Worm (Caenorhabditis elegans): ENCODE data around the gene srd-67.

ce11 chrIII:2294736-2295135 lies 49.1 kb upstream of the srd-67 start:
- TF ChIP-seq dpff-1 (tag; optimal IDR thresholded peaks at IDR 0.05) = no peak
- no peak for TF ChIP-seq him-1 (tag; optimal IDR thresholded peaks at IDR 0.05)
- no peak for TF ChIP-seq tbx-9 (tag; optimal IDR thresholded peaks at IDR 0.05; ENCODE audit: borderline replicate concordance)
- no peak for TF ChIP-seq mxl-1 (tag; optimal IDR thresholded peaks at IDR 0.05)
- no peak for TF ChIP-seq lin-35 (GFP tag; optimal IDR thresholded peaks at IDR 0.05)
- TF ChIP-seq hlh-26 (GFP tag; conservative IDR thresholded peaks at IDR 0.05) = no peak
- TF ChIP-seq efl-1 (GFP tag; optimal IDR thresholded peaks at IDR 0.05) = no peak
- no peak for TF ChIP-seq lsl-1 (GFP tag; optimal IDR thresholded peaks at IDR 0.05)
- no peak for TF ChIP-seq snpc-1.3 (tag; optimal IDR thresholded peaks at IDR 0.05; ENCODE audit: insufficient read depth)

All from whole organism, young adult.